Fruit fly (Drosophila melanogaster) whole organism, embryonic: Measurements from ENCODE around the gene CG8560.

ENCODE experiments used
- CG10209 ChIP-seq: fragments of 200-800 bp; sonication (Bioruptor generic); optimal IDR thresholded peaks from 3 replicates; lab custom pipeline; 2017; ENCODE audit warnings: missing biosample characterization, mild to moderate bottlenecking, missing genetic modification characterization, missing genetic modification reagents
- CG11456 ChIP-seq: fragments of 200-800 bp; sonication (Bioruptor generic); IDR thresholded peaks from 3 replicates; pipeline ENCODE4 v1.3.6; 2022; ENCODE audit warnings: missing biosample characterization, missing genetic modification characterization
- CG12769 ChIP-seq: fragments of 200-800 bp; sonication (Bioruptor generic); optimal IDR thresholded peaks from 2 replicates; lab custom pipeline; 2019; ENCODE audit warnings: missing biosample characterization, mild to moderate bottlenecking, missing genetic modification characterization, moderate library complexity
- CG13296 ChIP-seq: fragments of 200-800 bp; sonication (Bioruptor generic); optimal IDR thresholded peaks from 3 replicates; lab custom pipeline; 2018; ENCODE audit warnings: missing biosample characterization, mild to moderate bottlenecking, missing genetic modification characterization
- CG14860 ChIP-seq: fragments of 200-800 bp; sonication (Bioruptor generic); IDR thresholded peaks from 3 replicates; pipeline ENCODE4 v1.3.6; 2022; ENCODE audit warnings: missing biosample characterization, missing genetic modification characterization; ENCODE audit not compliant: partially characterized antibody
- CG14965 ChIP-seq: fragments of 200-800 bp; sonication (Bioruptor generic); optimal IDR thresholded peaks from 2 replicates; lab custom pipeline; 2016; ENCODE audit warnings: missing biosample characterization, missing genetic modification characterization, borderline replicate concordance
- CG15696 ChIP-seq: fragments of 200-800 bp; sonication (Bioruptor generic); optimal IDR thresholded peaks from 2 replicates; lab custom pipeline; 2019; ENCODE audit warnings: missing biosample characterization, mild to moderate bottlenecking, missing genetic modification characterization, moderate library complexity
- CG16815 ChIP-seq: fragments of 200-800 bp; sonication (Bioruptor generic); optimal IDR thresholded peaks from 3 replicates; lab custom pipeline; 2017; ENCODE audit warnings: missing biosample characterization, mild to moderate bottlenecking, missing genetic modification characterization
- CG16863 ChIP-seq: fragments of 200-800 bp; sonication (Bioruptor generic); optimal IDR thresholded peaks from 3 replicates; lab custom pipeline; 2016; ENCODE audit warnings: missing biosample characterization, missing genetic modification characterization
- CG17186 ChIP-seq: fragments of 200-800 bp; sonication (Bioruptor generic); optimal IDR thresholded peaks from 3 replicates; lab custom pipeline; 2017; ENCODE audit warnings: missing biosample characterization, missing genetic modification reagents, missing genetic modification characterization
- CG17385 ChIP-seq: fragments of 200-800 bp; sonication (Bioruptor generic); optimal IDR thresholded peaks from 3 replicates; lab custom pipeline; 2018; ENCODE audit warnings: missing biosample characterization, mild to moderate bottlenecking, missing genetic modification characterization
- CG18764 ChIP-seq: fragments of 200-800 bp; sonication (Bioruptor generic); optimal IDR thresholded peaks from 3 replicates; lab custom pipeline; 2016; ENCODE audit warnings: missing biosample characterization, missing genetic modification characterization
- CG32532 ChIP-seq: fragments of 200-800 bp; sonication (Bioruptor generic); IDR thresholded peaks from 2 replicates; pipeline ENCODE4 v1.3.6; 2022; ENCODE audit warnings: missing biosample characterization, missing genetic modification characterization
- CG3281 ChIP-seq: fragments of 200-800 bp; sonication (Bioruptor generic); optimal IDR thresholded peaks from 3 replicates; lab custom pipeline; 2017; ENCODE audit warnings: missing biosample characterization, mild to moderate bottlenecking, missing genetic modification characterization
- CG34224 ChIP-seq: fragments of 200-800 bp; sonication (Bioruptor generic); IDR thresholded peaks from 3 replicates; pipeline ENCODE4 v1.3.6; 2022; ENCODE audit warnings: missing biosample characterization, missing genetic modification characterization; ENCODE audit not compliant: partially characterized antibody
- CG3726 ChIP-seq: fragments of 200-800 bp; sonication (Bioruptor generic); IDR thresholded peaks from 3 replicates; pipeline ENCODE4, ENCODE4 v1.3.6; 2022; ENCODE audit warnings: missing biosample characterization, missing genetic modification characterization
- CG43689 ChIP-seq: fragments of 200-800 bp; sonication (Bioruptor generic); IDR thresholded peaks from 2 replicates; pipeline ENCODE4 v1.3.6; 2022; ENCODE audit warnings: missing biosample characterization, missing genetic modification characterization
- CG4404 ChIP-seq: fragments of 200-800 bp; sonication (Bioruptor generic); IDR thresholded peaks from 2 replicates; pipeline ENCODE4 v1.3.6; 2022; ENCODE audit warnings: missing biosample characterization, missing genetic modification characterization
- CG4820 ChIP-seq: fragments of 200-800 bp; sonication (Bioruptor generic); optimal IDR thresholded peaks from 3 replicates; lab custom pipeline; 2016; ENCODE audit warnings: missing biosample characterization, missing genetic modification characterization
- CG6689 ChIP-seq: fragments of 200-800 bp; sonication (Bioruptor generic); IDR thresholded peaks from 2 replicates; pipeline ENCODE4 v1.3.6; 2022; ENCODE audit warnings: missing biosample characterization, missing genetic modification characterization
- CTCF ChIP-seq: fragments of 200-800 bp; sonication (Bioruptor generic); optimal IDR thresholded peaks from 2 replicates; lab custom pipeline; 2017; ENCODE audit warnings: missing biosample characterization, mild to moderate bottlenecking, missing genetic modification characterization, moderate library complexity
- Dp ChIP-seq: fragments of 200-800 bp; sonication (Bioruptor generic); optimal IDR thresholded peaks from 2 replicates; lab custom pipeline; 2018; ENCODE audit warnings: missing biosample characterization, mild to moderate bottlenecking, missing genetic modification characterization, moderate library complexity
- E2f1 ChIP-seq: fragments of 200-800 bp; sonication (Bioruptor generic); IDR thresholded peaks from 2 replicates; pipeline ENCODE4 v1.3.6; 2022; ENCODE audit warnings: missing biosample characterization, missing genetic modification characterization
- HLHmδ ChIP-seq: fragments of 200-800 bp; sonication (Bioruptor generic); optimal IDR thresholded peaks from 2 replicates; lab custom pipeline; 2018; ENCODE audit warnings: missing biosample characterization, mild to moderate bottlenecking, missing genetic modification characterization, moderate library complexity
- Hmx ChIP-seq: fragments of 200-800 bp; sonication (Bioruptor generic); optimal IDR thresholded peaks from 2 replicates; lab custom pipeline; 2016; ENCODE audit warnings: missing biosample characterization, missing genetic modification characterization
- Hsf ChIP-seq: fragments of 200-800 bp; sonication (Bioruptor generic); optimal IDR thresholded peaks from 3 replicates; lab custom pipeline; 2016; ENCODE audit warnings: missing biosample characterization, missing genetic modification characterization
- Lhr ChIP-seq: fragments of 200-800 bp; sonication (Bioruptor generic); optimal IDR thresholded peaks from 3 replicates; lab custom pipeline; 2017; ENCODE audit warnings: mild to moderate bottlenecking, missing biosample characterization, missing genetic modification reagents, missing genetic modification characterization
- MBD-R2 ChIP-seq: fragments of 200-800 bp; sonication (Bioruptor generic); IDR thresholded peaks from 2 replicates; pipeline ENCODE4 v1.3.6; 2022; ENCODE audit warnings: missing biosample characterization, missing genetic modification characterization
- Nf-YB ChIP-seq: fragments of 200-800 bp; sonication (Bioruptor generic); optimal IDR thresholded peaks from 3 replicates; lab custom pipeline; 2019; ENCODE audit warnings: missing biosample characterization, mild to moderate bottlenecking, missing genetic modification characterization, moderate library complexity
- Poxn ChIP-seq: fragments of 200-800 bp; sonication (Bioruptor generic); IDR thresholded peaks from 2 replicates; pipeline ENCODE4 v1.3.6; 2022; ENCODE audit warnings: missing biosample characterization, missing genetic modification characterization
- Rfx ChIP-seq: fragments of 200-800 bp; sonication (Bioruptor generic); IDR thresholded peaks from 2 replicates; pipeline ENCODE4 v1.3.6; 2022; ENCODE audit warnings: missing biosample characterization, missing genetic modification characterization
- Rx ChIP-seq: fragments of 200-800 bp; sonication (Bioruptor generic); IDR thresholded peaks from 2 replicates; pipeline ENCODE4 v1.3.6; 2022; ENCODE audit warnings: missing biosample characterization, missing genetic modification characterization
- Six4 ChIP-seq: fragments of 200-800 bp; sonication (Bioruptor generic); optimal IDR thresholded peaks from 2 replicates; lab custom pipeline; 2016; ENCODE audit warnings: missing biosample characterization, missing genetic modification characterization
- Ssrp ChIP-seq: fragments of 200-800 bp; sonication (Bioruptor generic); optimal IDR thresholded peaks from 2 replicates; lab custom pipeline; 2018; ENCODE audit warnings: missing biosample characterization, mild to moderate bottlenecking, missing genetic modification characterization, moderate library complexity
- ab ChIP-seq: fragments of 200-800 bp; sonication (Bioruptor generic); optimal IDR thresholded peaks from 2 replicates; lab custom pipeline; 2016; ENCODE audit warnings: missing biosample characterization, missing genetic modification characterization
- bcd ChIP-seq: fragments of 200-800 bp; sonication (Bioruptor generic); optimal IDR thresholded peaks from 2 replicates; lab custom pipeline; 2017; ENCODE audit warnings: missing biosample characterization, mild to moderate bottlenecking, missing genetic modification characterization
- bowl ChIP-seq: fragments of 200-800 bp; sonication (Bioruptor generic); IDR thresholded peaks from 2 replicates; pipeline ENCODE4 v1.3.6; 2022; ENCODE audit warnings: missing biosample characterization, missing genetic modification characterization
- croc ChIP-seq: fragments of 200-800 bp; sonication (Bioruptor generic); conservative IDR thresholded peaks from 3 replicates; pipeline ENCODE4 v1.3.6; 2022; ENCODE audit warnings: missing biosample characterization, missing genetic modification characterization
- ems ChIP-seq: fragments of 200-800 bp; sonication (Bioruptor generic); optimal IDR thresholded peaks from 3 replicates; lab custom pipeline; 2016; ENCODE audit warnings: missing biosample characterization, missing genetic modification characterization
- fd102C ChIP-seq: fragments of 200-800 bp; sonication (Bioruptor generic); optimal IDR thresholded peaks from 2 replicates; lab custom pipeline; 2018; ENCODE audit warnings: missing biosample characterization, mild to moderate bottlenecking, missing genetic modification characterization, moderate library complexity
- gcm2 ChIP-seq: fragments of 200-800 bp; sonication (Bioruptor generic); optimal IDR thresholded peaks from 2 replicates; lab custom pipeline; 2016; ENCODE audit warnings: missing biosample characterization, missing genetic modification characterization
- gem ChIP-seq: fragments of 200-800 bp; sonication (Bioruptor generic); optimal IDR thresholded peaks from 2 replicates; lab custom pipeline; 2019; ENCODE audit warnings: missing biosample characterization, mild to moderate bottlenecking, missing genetic modification characterization, moderate library complexity
- ham ChIP-seq: fragments of 200-800 bp; sonication (Bioruptor generic); IDR thresholded peaks from 2 replicates; pipeline ENCODE4 v1.3.6; 2022; ENCODE audit warnings: missing biosample characterization, missing genetic modification characterization
- hb ChIP-seq: fragments of 200-800 bp; sonication (Bioruptor generic); IDR thresholded peaks from 3 replicates; pipeline ENCODE4 v1.3.6; 2022; ENCODE audit warnings: missing biosample characterization, missing genetic modification characterization; ENCODE audit not compliant: partially characterized antibody
- jigr1 ChIP-seq: fragments of 200-800 bp; sonication (Bioruptor generic); IDR thresholded peaks from 3 replicates; pipeline ENCODE4 v1.3.6; 2022; ENCODE audit warnings: missing biosample characterization, missing genetic modification characterization
- klu ChIP-seq: fragments of 200-800 bp; sonication (Bioruptor generic); IDR thresholded peaks from 2 replicates; pipeline ENCODE4 v1.3.6; 2022; ENCODE audit warnings: missing biosample characterization, missing genetic modification characterization
- peb ChIP-seq: fragments of 200-800 bp; sonication (Bioruptor generic); IDR thresholded peaks from 2 replicates; pipeline ENCODE4 v1.3.6; 2022; ENCODE audit warnings: missing biosample characterization, missing genetic modification characterization
- pnt ChIP-seq: fragments of 200-800 bp; sonication (Bioruptor generic); optimal IDR thresholded peaks from 3 replicates; lab custom pipeline; 2016; ENCODE audit warnings: missing biosample characterization, missing genetic modification characterization
- pum ChIP-seq: fragments of 200-800 bp; sonication (Bioruptor generic); optimal IDR thresholded peaks from 2 replicates; lab custom pipeline; 2016; ENCODE audit warnings: missing biosample characterization, missing genetic modification characterization
- tap ChIP-seq: fragments of 200-800 bp; optimal IDR thresholded peaks from 3 replicates; lab custom pipeline; 2019; ENCODE audit warnings: missing biosample characterization, mild to moderate bottlenecking, missing genetic modification characterization, moderate library complexity
- tna ChIP-seq: fragments of 200-800 bp; sonication (Bioruptor generic); IDR thresholded peaks from 2 replicates; pipeline ENCODE4 v1.3.6; 2022; ENCODE audit warnings: missing biosample characterization, missing genetic modification characterization; ENCODE audit not compliant: partially characterized antibody
- tup ChIP-seq: fragments of 200-800 bp; sonication (Bioruptor generic); optimal IDR thresholded peaks from 2 replicates; lab custom pipeline; 2016; ENCODE audit warnings: missing biosample characterization, mild to moderate bottlenecking, missing genetic modification characterization, moderate library complexity

Gene CG8560

dm6 chr3L:7360324-7360852 lies 43.6 kb downstream of the CG8560 start, which contains the start of gene Sec63 (continued):
- TF ChIP-seq Six4 (GFP tag; lab: Kevin White, UChicago) (no peak), jigr1 (GFP tag; lab: Robert Waterston, UW) (no peak), gcm2 (GFP tag; lab: Kevin White, UChicago) (no peak), CG15696 (tag; lab: Kevin White, UChicago) (peak; percentile 30), tna (GFP tag; lab: Robert Waterston, UW) (peak; percentile 89), CG43689 (GFP tag; lab: Robert Waterston, UW) (no peak), tup (GFP tag; lab: Kevin White, UChicago) (no peak), croc (GFP tag; lab: Robert Waterston, UW) (no peak), CG10209 (GFP tag; lab: Kevin White, UChicago) (peak; percentile 62), pum (GFP tag; lab: Kevin White, UChicago) (no peak), klu (GFP tag; lab: Robert Waterston, UW) (no peak), CG16863 (GFP tag; lab: Kevin White, UChicago) (no peak), CG17385 (GFP tag; lab: Kevin White, UChicago) (no peak), CG3281 (GFP tag; lab: Kevin White, UChicago) (peak; percentile 58), Rx (GFP tag; lab: Robert Waterston, UW) (no peak), pnt (GFP tag; lab: Kevin White, UChicago) (peak; percentile 34), CG4820 (GFP tag; lab: Kevin White, UChicago) (peak; percentile 21), Poxn (GFP tag; lab: Robert Waterston, UW) (no peak), HLHmδ (GFP tag; lab: Kevin White, UChicago) (peak; percentile 96), CG6689 (GFP tag; lab: Robert Waterston, UW) (peak; percentile 79), CG16815 (no peak), ham (GFP tag; lab: Robert Waterston, UW) (no peak), CG13296 (no peak), CG4404 (no peak), Ssrp (tag; lab: Kevin White, UChicago) (peak; percentile 42), CG11456 (peak; percentile 68; the same call in 1 of the 3 replicates), fd102C (no peak), CG14860 (GFP tag; lab: Robert Waterston, UW) (peak; percentile 80), tap (no peak), bowl (GFP tag; lab: Robert Waterston, UW) (no peak), MBD-R2 (GFP tag; lab: Robert Waterston, UW) (peak; percentile 79), Hsf (GFP tag; lab: Kevin White, UChicago) (peak; percentile 38), Hmx (GFP tag; lab: Kevin White, UChicago) (no peak), CG17186 (GFP tag; lab: Kevin White, UChicago) (peak; percentile 41), hb (peak; percentile 87), Rfx (GFP tag; lab: Robert Waterston, UW) (peak; percentile 80), CG14965 (GFP tag; lab: Kevin White, UChicago) (no peak), ab (GFP tag; lab: Kevin White, UChicago) (no peak), CG32532 (GFP tag; lab: Robert Waterston, UW) (peak; percentile 61), Nf-YB (GFP tag; lab: Kevin White, UChicago) (no peak), bcd (GFP tag; lab: Kevin White, UChicago) (peak; percentile 33), CG18764 (no peak), CG12769 (tag; lab: Kevin White, UChicago) (no peak), gem (tag; lab: Kevin White, UChicago) (peak; percentile 71), CG3726 (GFP tag; lab: Robert Waterston, UW) (no peak), peb (GFP tag; lab: Robert Waterston, UW) (no peak), CTCF (peak; percentile 72), CG34224 (GFP tag; lab: Robert Waterston, UW) (peak; percentile 63), E2f1 (no peak; the same call in 1 of the 2 replicates), Lhr (no peak), Dp (peak; percentile 43), ems (GFP tag; lab: Kevin White, UChicago) (peak; percentile 24)
